Fruit fly (Drosophila melanogaster) whole organism: ENCODE measurements around the gene Hsp60B.

Source experiments
- CG8478 ChIP-seq: fragments of >200 bp; optimal IDR thresholded peaks from 2 replicates; lab custom pipeline; 2018; ENCODE audit warnings: inconsistent platforms
- Dll ChIP-seq: fragments of >200 bp; optimal IDR thresholded peaks from 2 replicates; lab custom pipeline; 2017
- EcR ChIP-seq, 2 experiments: fragments of >200 bp; optimal IDR thresholded peaks; 2 replicates each; lab custom pipeline; 2017; ENCODE audit warnings: missing biosample characterization in 2 of 2, missing genetic modification characterization in 2 of 2, missing genetic modification reagents in 2 of 2
- pan ChIP-seq: fragments of >200 bp; optimal IDR thresholded peaks from 2 replicates; lab custom pipeline; 2017
- psq ChIP-seq: fragments of >200 bp; optimal IDR thresholded peaks from 2 replicates; lab custom pipeline; 2017
- usp ChIP-seq: fragments of >200 bp; optimal IDR thresholded peaks from 2 replicates; lab custom pipeline; 2017; ENCODE audit warnings: missing biosample characterization, missing genetic modification characterization, mixed read lengths

Hsp60B gene

dm6 chr2L:740031-740430 is 11.9 kb downstream of the Hsp60B start:
- no peak for TF ChIP-seq usp (GFP tag; lab: Kevin White, UChicago)
- TF ChIP-seq Dll (lab: Kevin White, UChicago), result no peak
- TF ChIP-seq EcR (GFP tag; optimal IDR thresholded peaks at IDR 0.05; lab: Kevin White, UChicago), result no peak
- TF ChIP-seq CG8478 (lab: Kevin White, UChicago), result no peak
- TF ChIP-seq pan (lab: Kevin White, UChicago), result no peak
- TF ChIP-seq psq (lab: Kevin White, UChicago), result no peak

dm6 chr2L:744295-744694 is 16.1 kb downstream of the Hsp60B start, which contains the start of gene Eaat2:
Gene Eaat2, minus strand, starts transcription at chr2L:744395.
- TF ChIP-seq psq (lab: Kevin White, UChicago) (no peak), EcR (GFP tag; optimal IDR thresholded peaks at IDR 0.05; lab: Kevin White, UChicago) (no peak), pan (lab: Kevin White, UChicago) (no peak), CG8478 (lab: Kevin White, UChicago) (no peak), usp (GFP tag; lab: Kevin White, UChicago) (no peak), Dll (lab: Kevin White, UChicago) (no peak)

dm6 chr2L:745785-746184 is 17.6 kb downstream of the Hsp60B start:
- TF ChIP-seq Dll (lab: Kevin White, UChicago) (no peak), CG8478 (lab: Kevin White, UChicago) (no peak), pan (lab: Kevin White, UChicago) (no peak), psq (lab: Kevin White, UChicago) (no peak), EcR (GFP tag; optimal IDR thresholded peaks at IDR 0.05; lab: Kevin White, UChicago) (no peak), usp (GFP tag; lab: Kevin White, UChicago) (no peak)

DNA sequence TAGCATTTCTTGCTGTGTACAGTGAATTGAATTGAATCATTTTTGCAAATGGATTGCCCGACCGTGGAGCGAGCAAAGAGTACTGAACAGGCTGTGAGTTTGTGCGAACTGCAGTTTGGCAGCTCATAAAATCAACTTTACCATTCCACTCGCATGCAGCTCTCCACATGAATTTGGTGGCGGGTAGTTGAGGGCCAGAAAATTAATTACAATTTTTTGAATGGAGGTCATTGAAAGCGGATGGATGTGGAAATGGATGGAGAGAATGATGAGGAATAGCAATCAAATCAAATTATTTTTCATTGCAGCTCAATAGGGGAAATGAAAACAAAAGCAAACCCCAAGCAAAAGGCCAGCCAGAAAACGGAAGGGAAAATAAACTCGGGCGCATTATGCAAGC is 21.5 kb downstream of the Hsp60B start, which contains the start of gene GABA-B-R3:
TSS of gene GABA-B-R3 (plus strand) at position 301 of the 400 bp plus-strand sequence.
- TF ChIP-seq CG8478 (lab: Kevin White, UChicago) (no peak), Dll (lab: Kevin White, UChicago) (no peak), usp (GFP tag; lab: Kevin White, UChicago) (no peak), pan (lab: Kevin White, UChicago) (no peak), psq (lab: Kevin White, UChicago) (no peak), EcR (GFP tag; optimal IDR thresholded peaks at IDR 0.05; lab: Kevin White, UChicago) (no peak)

- TF ChIP-seq usp (GFP tag; lab: Kevin White, UChicago) (no peak), EcR (GFP tag; optimal IDR thresholded peaks at IDR 0.05; lab: Kevin White, UChicago) (no peak), psq (lab: Kevin White, UChicago) (no peak), CG8478 (lab: Kevin White, UChicago) (no peak), Dll (lab: Kevin White, UChicago) (no peak), pan (lab: Kevin White, UChicago) (no peak)
These were observed 22.1 kb downstream of the Hsp60B start for dm6 chr2L:750299-750698.

DNA sequence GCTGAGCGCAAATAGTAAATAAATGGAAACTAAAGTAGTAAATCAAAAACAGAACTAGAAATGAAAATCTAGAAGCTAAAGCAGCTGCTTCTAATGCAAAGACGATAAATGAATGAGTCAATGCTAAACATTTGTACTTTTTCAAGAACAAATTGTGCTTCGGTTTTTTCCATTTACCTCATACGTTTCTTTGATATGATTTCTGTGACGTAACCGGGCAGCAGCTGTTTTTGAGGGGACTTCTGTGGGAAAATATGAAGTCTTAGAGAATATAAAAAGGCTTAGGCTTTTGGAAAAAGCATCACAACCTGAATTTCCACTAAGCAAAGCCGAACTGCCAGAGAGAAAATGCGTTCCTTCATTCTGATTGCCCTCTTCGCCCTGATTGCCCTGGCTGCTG is 45.1 kb downstream of the Hsp60B start, which contains the start of gene CG12506:
TSS of gene CG12506 (plus strand) at position 301 of the 400 bp plus-strand sequence.
- TF ChIP-seq EcR (GFP tag; optimal IDR thresholded peaks at IDR 0.05; lab: Kevin White, UChicago) (no peak), pan (lab: Kevin White, UChicago) (no peak), psq (lab: Kevin White, UChicago) (no peak), CG8478 (lab: Kevin White, UChicago) (no peak), usp (GFP tag; lab: Kevin White, UChicago) (no peak), Dll (lab: Kevin White, UChicago) (no peak)

DNA sequence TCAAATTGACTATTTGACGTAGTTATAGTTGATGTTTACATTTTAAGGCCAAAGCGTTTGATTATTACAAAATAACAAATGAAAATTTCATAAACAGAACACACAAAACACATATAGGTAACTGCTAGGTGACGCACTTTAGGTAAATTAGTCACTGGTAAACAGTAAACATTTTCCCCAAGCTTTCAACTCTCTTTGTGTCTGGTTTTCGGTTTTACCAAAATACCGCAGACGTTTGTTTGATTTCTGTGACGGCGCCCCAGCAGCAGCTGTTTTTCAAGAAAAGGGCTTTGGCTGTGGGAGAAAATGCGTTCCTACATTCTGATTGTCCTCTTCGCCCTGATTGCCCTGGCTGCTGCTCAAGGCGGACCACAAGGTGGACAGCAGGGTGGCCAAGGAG is 48.1 kb downstream of the Hsp60B start, which contains the start of gene CG13946:
TSS of gene CG13946 (plus strand) at position 301 of the 400 bp plus-strand sequence.
- no peak for TF ChIP-seq usp (GFP tag; lab: Kevin White, UChicago)
- no peak for TF ChIP-seq psq (lab: Kevin White, UChicago)
- TF ChIP-seq pan (lab: Kevin White, UChicago), result no peak
- TF ChIP-seq EcR (GFP tag; optimal IDR thresholded peaks at IDR 0.05; lab: Kevin White, UChicago), result no peak
- no peak for TF ChIP-seq Dll (lab: Kevin White, UChicago)
- TF ChIP-seq CG8478 (lab: Kevin White, UChicago), result no peak

DNA sequence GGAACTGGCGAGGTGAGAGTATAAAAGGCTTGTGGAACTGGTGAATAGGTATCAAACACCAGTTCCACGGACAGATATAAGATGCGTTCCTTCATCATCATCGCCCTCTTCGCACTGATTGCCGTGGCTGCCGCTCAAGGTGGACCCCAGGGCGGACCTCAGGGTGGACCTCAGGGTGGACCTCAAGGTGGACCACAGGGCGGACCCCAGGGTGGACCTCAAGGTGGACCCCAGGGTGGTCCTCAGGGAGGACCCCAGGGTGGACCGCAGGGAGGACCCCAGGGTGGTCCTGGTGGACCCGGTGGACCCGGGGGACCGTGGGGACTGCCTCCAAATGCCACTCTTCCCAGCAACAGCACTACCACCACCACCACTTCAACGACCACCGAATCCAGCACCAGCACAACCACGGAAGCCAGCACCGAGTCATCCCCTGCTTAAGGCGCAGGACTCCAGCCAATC is 51.0 kb downstream of the Hsp60B start, which contains the start of gene CG13947:
TSS of gene CG13947 (plus strand) at position 51 of the 462 bp plus-strand sequence.
- TF ChIP-seq CG8478 (lab: Kevin White, UChicago) (no peak), pan (lab: Kevin White, UChicago) (no peak), psq (lab: Kevin White, UChicago) (no peak), usp (GFP tag; lab: Kevin White, UChicago) (no peak), Dll (lab: Kevin White, UChicago) (no peak), EcR (GFP tag; optimal IDR thresholded peaks at IDR 0.05; lab: Kevin White, UChicago) (no peak)
